Worm (Caenorhabditis elegans) whole organism, L1 larva: ENCODE data around the gene F07C3.2.

Source experiments
- ama-1 ChIP-seq: fragments of 150-350 bp; optimal IDR thresholded peaks from 2 replicates; lab custom pipeline; 2014
- ceh-82 ChIP-seq, 3 experiments: fragments of 150-350 bp in 1 of 3; sonication (generic microtip) in 2 of 3; optimal IDR thresholded peaks; 2 replicates each; lab custom pipeline; 2014 to 2017; ENCODE audit warnings: missing biosample characterization in 3 of 3, missing genetic modification characterization in 3 of 3
- jun-1 ChIP-seq: fragments of 150-350 bp; optimal IDR thresholded peaks from 2 replicates; lab custom pipeline; 2014; ENCODE audit warnings: missing biosample characterization, missing genetic modification reagents, missing genetic modification characterization
- lin-13 ChIP-seq: fragments of 150-350 bp; optimal IDR thresholded peaks from 2 replicates; lab custom pipeline; 2014; ENCODE audit warnings: missing biosample characterization, missing genetic modification reagents, missing genetic modification characterization
- nhr-11 ChIP-seq: fragments of 150-350 bp; optimal IDR thresholded peaks from 2 replicates; lab custom pipeline; 2014; ENCODE audit warnings: missing biosample characterization, missing genetic modification characterization
- nhr-85 ChIP-seq: sonication (generic microtip); peaks from one replicate; lab custom pipeline; 2016; ENCODE audit warnings: missing genetic modification characterization, inconsistent platforms, missing compliant biosample characterization
- pqm-1 ChIP-seq: sonication (generic microtip); optimal IDR thresholded peaks from 3 replicates; lab custom pipeline; 2017; ENCODE audit warnings: missing biosample characterization, missing genetic modification characterization
- skn-1 ChIP-seq: fragments of 150-350 bp; optimal IDR thresholded peaks from 2 replicates; lab custom pipeline; 2014; ENCODE audit warnings: missing biosample characterization, missing genetic modification characterization
- snpc-4 ChIP-seq: fragments of 150-350 bp; optimal IDR thresholded peaks from 2 replicates; lab custom pipeline; 2014; ENCODE audit warnings: missing biosample characterization, missing genetic modification characterization
- sox-4 ChIP-seq: sonication (generic microtip); optimal IDR thresholded peaks from 2 replicates; lab custom pipeline; 2016; ENCODE audit warnings: missing genetic modification characterization, missing compliant biosample characterization
- unc-130 ChIP-seq: fragments of 150-350 bp; optimal IDR thresholded peaks from 2 replicates; lab custom pipeline; 2017; ENCODE audit warnings: missing biosample characterization, missing genetic modification characterization, inconsistent platforms
- xbp-1 ChIP-seq: sonication (generic microtip); optimal IDR thresholded peaks from 2 replicates; lab custom pipeline; 2016; ENCODE audit warnings: missing genetic modification characterization, missing compliant biosample characterization

- no peak for TF ChIP-seq xbp-1 (tag; lab: Kevin White, UChicago)
- TF ChIP-seq sox-4 (tag; lab: Kevin White, UChicago), result no peak
- TF ChIP-seq nhr-85, result no peak
- no peak for TF ChIP-seq lin-13 (GFP tag; lab: Kevin White, UChicago)
- no peak for TF ChIP-seq snpc-4 (tag; lab: Kevin White, UChicago)
- no peak for TF ChIP-seq pqm-1
- TF ChIP-seq jun-1, result no peak
- no peak for TF ChIP-seq nhr-11 (tag; lab: Kevin White, UChicago)
- TF ChIP-seq ceh-82 (tag; optimal IDR thresholded peaks at IDR 0.05; lab: Kevin White, UChicago), result no peak
- no peak for TF ChIP-seq ama-1 (lab: Kevin White, UChicago)
- TF ChIP-seq unc-130 (tag; lab: Kevin White, UChicago), result no peak
- TF ChIP-seq skn-1 (tag; lab: Kevin White, UChicago), result no peak
Measured at ce11 chrV:9232296-9232695, 6.4 kb downstream of the F07C3.2 start, which contains the start of gene F07C3.3.
